Worm (Caenorhabditis elegans): ENCODE data around the gene myrf-2.

ce11 chrX:10240939-10241338, 46.8 kb upstream of the myrf-2 start, which contains the start of gene str-74:
- TF ChIP-seq W03F9.2 (tag; optimal IDR thresholded peaks at IDR 0.05) (no peak), him-1 (tag; optimal IDR thresholded peaks at IDR 0.05) (no peak)
